Fruit fly (Drosophila melanogaster) whole organism, prepupa: ENCODE results near the gene CG13023.
A peak's percentile ranks its signal among the peaks of the same experiment; 100 is the strongest.

Experiments
- Blimp-1 ChIP-seq: fragments of 200-800 bp; sonication (Bioruptor generic); optimal IDR thresholded peaks from 3 replicates; lab custom pipeline; 2017; ENCODE audit warnings: missing biosample characterization, missing genetic modification characterization, mild to moderate bottlenecking, moderate library complexity, missing genetic modification reagents
- CG10631 ChIP-seq: fragments of 200-800 bp; sonication (Bioruptor generic); optimal IDR thresholded peaks from 2 replicates; lab custom pipeline; 2016; ENCODE audit warnings: missing biosample characterization, missing genetic modification characterization
- CG11294 ChIP-seq: fragments of 200-800 bp; sonication (Bioruptor generic); IDR thresholded peaks from 2 replicates; pipeline ENCODE4 v1.3.6; 2022; ENCODE audit warnings: missing biosample characterization, missing genetic modification characterization
- CG11902 ChIP-seq: fragments of 200-800 bp; sonication (Bioruptor generic); optimal IDR thresholded peaks from 3 replicates; lab custom pipeline; 2016; ENCODE audit warnings: missing biosample characterization, missing genetic modification characterization
- CG15336 ChIP-seq: fragments of 200-800 bp; sonication (Bioruptor generic); IDR thresholded peaks from 2 replicates; pipeline ENCODE4 v1.3.6; 2022; ENCODE audit warnings: missing biosample characterization, missing genetic modification characterization
- CG31627 ChIP-seq: fragments of 200-800 bp; sonication (Bioruptor generic); optimal IDR thresholded peaks from 3 replicates; lab custom pipeline; 2016; ENCODE audit warnings: missing biosample characterization, missing genetic modification characterization
- CG34406 ChIP-seq: fragments of 200-800 bp; sonication (Bioruptor generic); optimal IDR thresholded peaks from 3 replicates; lab custom pipeline; 2016; ENCODE audit warnings: missing biosample characterization, missing genetic modification characterization
- CG4318 ChIP-seq: fragments of 200-800 bp; sonication (Bioruptor generic); optimal IDR thresholded peaks from 3 replicates; lab custom pipeline; 2017; ENCODE audit warnings: missing biosample characterization, mild to moderate bottlenecking, missing genetic modification characterization
- CG6163 ChIP-seq: fragments of 200-800 bp; sonication (Bioruptor generic); IDR thresholded peaks from 3 replicates; pipeline ENCODE4 v1.3.6; 2022; ENCODE audit warnings: missing biosample characterization, missing genetic modification characterization
- CG6792 ChIP-seq: fragments of 200-800 bp; sonication (Bioruptor generic); optimal IDR thresholded peaks from 3 replicates; lab custom pipeline; 2016; ENCODE audit warnings: missing biosample characterization, missing genetic modification characterization
- CG6854 ChIP-seq: fragments of 200-800 bp; sonication (Bioruptor generic); optimal IDR thresholded peaks from 2 replicates; lab custom pipeline; 2017; ENCODE audit warnings: missing biosample characterization, mild to moderate bottlenecking, missing genetic modification characterization
- CG7368 ChIP-seq: fragments of 200-800 bp; sonication (Bioruptor generic); optimal IDR thresholded peaks from 3 replicates; lab custom pipeline; 2016; ENCODE audit warnings: missing biosample characterization, missing genetic modification characterization
- CG8119 ChIP-seq: fragments of 200-800 bp; sonication (Bioruptor generic); IDR thresholded peaks from 3 replicates; pipeline ENCODE4 v1.3.6; 2022; ENCODE audit warnings: missing biosample characterization, missing genetic modification characterization
- CG8319 ChIP-seq: fragments of 200-800 bp; sonication (Bioruptor generic); optimal IDR thresholded peaks from 3 replicates; lab custom pipeline; 2016; ENCODE audit warnings: missing biosample characterization, missing genetic modification characterization
- CG8632 ChIP-seq: fragments of 200-800 bp; sonication (Bioruptor generic); optimal IDR thresholded peaks from 3 replicates; lab custom pipeline; 2016; ENCODE audit warnings: missing biosample characterization, missing genetic modification characterization
- Eip93F ChIP-seq: fragments of 200-800 bp; sonication (Bioruptor generic); optimal IDR thresholded peaks from 2 replicates; lab custom pipeline; 2016; ENCODE audit warnings: missing biosample characterization, mild to moderate bottlenecking, missing genetic modification characterization
- Ets21C ChIP-seq: fragments of 200-800 bp; sonication (Bioruptor generic); optimal IDR thresholded peaks from 3 replicates; lab custom pipeline; 2016; ENCODE audit warnings: missing biosample characterization, missing genetic modification characterization
- Ets96B ChIP-seq: fragments of 200-800 bp; optimal IDR thresholded peaks from 2 replicates; lab custom pipeline; 2019; ENCODE audit warnings: missing biosample characterization, mild to moderate bottlenecking, missing genetic modification characterization, moderate library complexity
- Gug ChIP-seq: fragments of 200-800 bp; sonication (Bioruptor generic); IDR thresholded peaks from 2 replicates; pipeline ENCODE4 v1.3.6; 2022; ENCODE audit warnings: missing biosample characterization, missing genetic modification characterization
- Hr38 ChIP-seq: sonication (Bioruptor generic); optimal IDR thresholded peaks from 2 replicates; lab custom pipeline; 2016; ENCODE audit warnings: missing biosample characterization, missing genetic modification characterization
- Hr4 ChIP-seq: fragments of 200-800 bp; sonication (Bioruptor generic); optimal IDR thresholded peaks from 3 replicates; lab custom pipeline; 2016; ENCODE audit warnings: missing biosample characterization, missing genetic modification characterization
- Lpt ChIP-seq: fragments of 200-800 bp; sonication (Bioruptor generic); optimal IDR thresholded peaks from 3 replicates; lab custom pipeline; 2016; ENCODE audit warnings: missing biosample characterization, missing genetic modification characterization
- OdsH ChIP-seq: fragments of 200-800 bp; sonication (Bioruptor generic); optimal IDR thresholded peaks from 3 replicates; lab custom pipeline; 2016; ENCODE audit warnings: missing biosample characterization, missing genetic modification characterization
- Smox ChIP-seq: fragments of 200-800 bp; sonication (Bioruptor generic); optimal IDR thresholded peaks from 3 replicates; lab custom pipeline; 2016; ENCODE audit warnings: missing biosample characterization, missing genetic modification characterization
- Sox102F ChIP-seq: fragments of 200-800 bp; sonication (Bioruptor generic); optimal IDR thresholded peaks from 2 replicates; lab custom pipeline; 2016; ENCODE audit warnings: missing biosample characterization, mild to moderate bottlenecking, missing genetic modification characterization
- Sox14 ChIP-seq: fragments of 200-800 bp; sonication (Bioruptor generic); optimal IDR thresholded peaks from 3 replicates; lab custom pipeline; 2016; ENCODE audit warnings: missing biosample characterization, missing genetic modification characterization
- achi ChIP-seq: fragments of 200-800 bp; sonication (Bioruptor generic); optimal IDR thresholded peaks from 3 replicates; lab custom pipeline; 2016; ENCODE audit warnings: missing biosample characterization, missing genetic modification characterization
- cyc ChIP-seq: fragments of 200-800 bp; sonication (Bioruptor generic); optimal IDR thresholded peaks from 3 replicates; lab custom pipeline; 2016; ENCODE audit warnings: missing biosample characterization, missing genetic modification characterization
- dac ChIP-seq: fragments of 200-800 bp; sonication (Bioruptor generic); optimal IDR thresholded peaks from 2 replicates; lab custom pipeline; 2017; ENCODE audit warnings: missing biosample characterization, mild to moderate bottlenecking, missing genetic modification characterization
- eg ChIP-seq: fragments of 200-800 bp; sonication (Bioruptor generic); IDR thresholded peaks from 3 replicates; pipeline ENCODE4 v1.3.6; 2022; ENCODE audit warnings: missing biosample characterization, missing genetic modification characterization
- esn ChIP-seq: fragments of 200-800 bp; sonication (Bioruptor generic); optimal IDR thresholded peaks from 2 replicates; lab custom pipeline; 2016; ENCODE audit warnings: missing biosample characterization, mild to moderate bottlenecking, missing genetic modification characterization, moderate library complexity
- fd59A ChIP-seq: fragments of 200-800 bp; sonication (Bioruptor generic); optimal IDR thresholded peaks from 2 replicates; lab custom pipeline; 2017; ENCODE audit warnings: missing biosample characterization, mild to moderate bottlenecking, missing genetic modification characterization, missing genetic modification reagents
- fd85E ChIP-seq: fragments of 200-800 bp; sonication (Bioruptor generic); optimal IDR thresholded peaks from 3 replicates; lab custom pipeline; 2016; ENCODE audit warnings: missing biosample characterization, missing genetic modification characterization
- fkh ChIP-seq: fragments of 200-800 bp; sonication (Bioruptor generic); optimal IDR thresholded peaks from 3 replicates; lab custom pipeline; 2017; ENCODE audit warnings: missing biosample characterization, mild to moderate bottlenecking, missing genetic modification characterization, moderate library complexity
- lz ChIP-seq: fragments of 200-800 bp; sonication (Bioruptor generic); optimal IDR thresholded peaks from 3 replicates; lab custom pipeline; 2016; ENCODE audit warnings: missing biosample characterization, missing genetic modification characterization
- pdm3 ChIP-seq: fragments of 200-800 bp; sonication (Bioruptor generic); optimal IDR thresholded peaks from 3 replicates; lab custom pipeline; 2016; ENCODE audit warnings: missing biosample characterization, missing genetic modification characterization
- salr ChIP-seq, 2 experiments: fragments of 200-800 bp; sonication (Bioruptor generic); optimal IDR thresholded peaks; 3 replicates each; lab custom pipeline; 2016 to 2018; ENCODE audit warnings: missing biosample characterization in 2 of 2, missing genetic modification characterization in 2 of 2, mild to moderate bottlenecking in 1 of 2
- svp ChIP-seq: fragments of 200-800 bp; sonication (Bioruptor generic); peaks from one replicate; lab custom pipeline; 2016; ENCODE audit warnings: missing biosample characterization, missing genetic modification characterization
- topi ChIP-seq: fragments of 200-800 bp; sonication (Bioruptor generic); optimal IDR thresholded peaks from 3 replicates; lab custom pipeline; 2016; ENCODE audit warnings: missing biosample characterization, missing genetic modification characterization
- vri ChIP-seq: fragments of 200-800 bp; sonication (Bioruptor generic); optimal IDR thresholded peaks from 3 replicates; lab custom pipeline; 2016; ENCODE audit warnings: missing biosample characterization, mild to moderate bottlenecking, missing genetic modification characterization

CG13023 gene

dm6 chr3L:16969652-16970109 lies 42.4 kb upstream of the CG13023 start, which contains the start of gene Exn (continued):
- TF ChIP-seq Sox14 (GFP tag; lab: Kevin White, UChicago) (no peak), achi (GFP tag; lab: Kevin White, UChicago) (no peak), CG31627 (GFP tag; lab: Kevin White, UChicago) (no peak), Smox (GFP tag; lab: Kevin White, UChicago) (no peak), Sox102F (no peak), Hr4 (GFP tag; lab: Kevin White, UChicago) (no peak), CG7368 (GFP tag; lab: Kevin White, UChicago) (peak; percentile 55), fkh (GFP tag; lab: Kevin White, UChicago) (peak; percentile 78), fd85E (GFP tag; lab: Kevin White, UChicago) (no peak), Eip93F (peak; percentile 51), salr (GFP tag; optimal IDR thresholded peaks at IDR 0.05; lab: Kevin White, UChicago) (no peak), CG34406 (GFP tag; lab: Kevin White, UChicago) (no peak), Ets96B (no peak), CG11294 (GFP tag; lab: Robert Waterston, UW) (no peak), Ets21C (GFP tag; lab: Kevin White, UChicago) (no peak), Blimp-1 (no peak), OdsH (GFP tag; lab: Kevin White, UChicago) (no peak), fd59A (no peak)

dm6 chr3L:16958397-16959080 lies 31.3 kb upstream of the CG13023 start:
- TF ChIP-seq vri (GFP tag; lab: Kevin White, UChicago) (peak; percentile 47), fd59A (no peak)

- peak; percentile 23; the same call in 1 of the 2 replicates for TF ChIP-seq CG15336 (GFP tag; lab: Robert Waterston, UW)
- no peak for TF ChIP-seq CG6792 (GFP tag; lab: Kevin White, UChicago)
- TF ChIP-seq vri (GFP tag; lab: Kevin White, UChicago), result peak; percentile 72
- peak; percentile 35; the same call in 1 of the 2 replicates for TF ChIP-seq Gug (GFP tag; lab: Robert Waterston, UW)
- peak; percentile 90 for TF ChIP-seq svp (GFP tag; lab: Kevin White, UChicago)
- no peak for TF ChIP-seq fd85E (GFP tag; lab: Kevin White, UChicago)
- peak; percentile 60; the same call in 2 of the 3 replicates for TF ChIP-seq eg
- TF ChIP-seq esn (GFP tag; lab: Kevin White, UChicago), result peak; percentile 37
- TF ChIP-seq CG6163 (GFP tag; lab: Robert Waterston, UW), result peak; percentile 36; the same call in 2 of the 3 replicates
- no peak for TF ChIP-seq Ets96B
- peak; percentile 25 for TF ChIP-seq CG7368 (GFP tag; lab: Kevin White, UChicago)
These were observed 30.5 kb upstream of the CG13023 start, which contains the start of gene Cpr73D for dm6 chr3L:16957534-16958396. Cpr73D (minus strand) TSS chr3L:16957689.

- no peak for TF ChIP-seq CG10631
- TF ChIP-seq lz, result no peak
- peak; percentile 22 for TF ChIP-seq cyc (GFP tag; lab: Kevin White, UChicago)
- no peak for TF ChIP-seq CG8319 (GFP tag; lab: Kevin White, UChicago)
- no peak for TF ChIP-seq dac
- peak; percentile 27 for TF ChIP-seq fkh (GFP tag; lab: Kevin White, UChicago)
- TF ChIP-seq Sox14 (GFP tag; lab: Kevin White, UChicago), result no peak
- no peak for TF ChIP-seq Hr38 (GFP tag; lab: Kevin White, UChicago)
- peak; percentile 63 for TF ChIP-seq vri (GFP tag; lab: Kevin White, UChicago)
- TF ChIP-seq CG6854, result no peak
- TF ChIP-seq CG8632 (GFP tag; lab: Kevin White, UChicago), result peak; percentile 37
- peak; percentile 26 for TF ChIP-seq topi (GFP tag; lab: Kevin White, UChicago)
- no peak for TF ChIP-seq CG4318 (GFP tag; lab: Kevin White, UChicago)
- no peak for TF ChIP-seq OdsH (GFP tag; lab: Kevin White, UChicago)
- TF ChIP-seq CG11902 (GFP tag; lab: Kevin White, UChicago), result no peak
- TF ChIP-seq Lpt (GFP tag; lab: Kevin White, UChicago), result no peak
- TF ChIP-seq CG8119 (GFP tag; lab: Robert Waterston, UW), result peak; percentile 65; the same call in 2 of the 3 replicates
- peak; percentile 34 for TF ChIP-seq CG34406 (GFP tag; lab: Kevin White, UChicago)
- 0 out of 2 replicates have a peak, but pooled peaks have one; percentile 11 for TF ChIP-seq Gug (GFP tag; lab: Robert Waterston, UW)
- peak; percentile 30; the same call in 1 of the 3 replicates for TF ChIP-seq CG6163 (GFP tag; lab: Robert Waterston, UW)
- peak; percentile 51 for TF ChIP-seq eg
- no peak for TF ChIP-seq pdm3 (GFP tag; lab: Kevin White, UChicago)
- TF ChIP-seq CG6792 (GFP tag; lab: Kevin White, UChicago), result no peak
- peak; percentile 29 for TF ChIP-seq CG31627 (GFP tag; lab: Kevin White, UChicago)
These were observed 29.7 kb upstream of the CG13023 start for dm6 chr3L:16956768-16957533.
